Worm (Caenorhabditis elegans) whole organism, L1 larva: Measurements from ENCODE around the gene F35D2.1.

Experiments
- C04F5.9 ChIP-seq: sonication (generic microtip); optimal IDR thresholded peaks from 2 replicates; lab custom pipeline; 2016; ENCODE audit warnings: missing genetic modification characterization, missing compliant biosample characterization
- C34B4.2 ChIP-seq: sonication (generic microtip); optimal IDR thresholded peaks from 2 replicates; lab custom pipeline; 2017; ENCODE audit warnings: mild to moderate bottlenecking, missing genetic modification characterization, missing compliant biosample characterization
- F16B12.6 ChIP-seq: fragments of 150-350 bp; optimal IDR thresholded peaks from 2 replicates; lab custom pipeline; 2014; ENCODE audit warnings: missing biosample characterization, missing genetic modification characterization
- aly-2 ChIP-seq: fragments of 150-350 bp; optimal IDR thresholded peaks from 2 replicates; lab custom pipeline; 2014; ENCODE audit warnings: missing biosample characterization, missing genetic modification characterization
- blmp-1 ChIP-seq: fragments of 150-350 bp; optimal IDR thresholded peaks from 2 replicates; lab custom pipeline; 2014; ENCODE audit warnings: missing biosample characterization, missing genetic modification characterization
- ceh-90 ChIP-seq: sonication (generic microtip); optimal IDR thresholded peaks from 2 replicates; lab custom pipeline; 2016; ENCODE audit warnings: missing genetic modification characterization, missing compliant biosample characterization
- dpl-1 ChIP-seq, 3 experiments: fragments of 150-350 bp in 2 of 3; sonication (generic microtip) in 1 of 3; optimal IDR thresholded peaks; 2 replicates each; lab custom pipeline; 2014 to 2017; ENCODE audit warnings: missing biosample characterization in 3 of 3, missing genetic modification characterization in 3 of 3, missing genetic modification reagents in 3 of 3
- dsc-1 ChIP-seq: sonication (generic microtip); optimal IDR thresholded peaks from 2 replicates; lab custom pipeline; 2016; ENCODE audit warnings: mild to moderate bottlenecking, missing genetic modification characterization, missing compliant biosample characterization
- efl-1 ChIP-seq, 4 experiments: fragments of 150-350 bp; optimal IDR thresholded peaks in 3 of 4; peaks in 1 of 4; 1 replicate in 1 of 4; 2 replicates in 3 of 4; lab custom pipeline; 2014; ENCODE audit warnings: missing biosample characterization in 2 of 4, missing genetic modification characterization in 2 of 4, missing genetic modification reagents in 2 of 4
- elt-2 ChIP-seq: sonication (generic microtip); optimal IDR thresholded peaks from 2 replicates; lab custom pipeline; 2016; ENCODE audit warnings: missing genetic modification characterization, mild to moderate bottlenecking, inconsistent platforms, missing compliant biosample characterization, missing genetic modification reagents
- hlh-4 ChIP-seq: sonication (generic microtip); optimal IDR thresholded peaks from 2 replicates; lab custom pipeline; 2016; ENCODE audit warnings: mild to moderate bottlenecking, missing genetic modification characterization, missing compliant biosample characterization
- irx-1 ChIP-seq: sonication (generic microtip); optimal IDR thresholded peaks from 2 replicates; lab custom pipeline; 2016; ENCODE audit warnings: missing genetic modification characterization, missing compliant biosample characterization
- jun-1 ChIP-seq: fragments of 150-350 bp; optimal IDR thresholded peaks from 2 replicates; lab custom pipeline; 2014; ENCODE audit warnings: missing biosample characterization, missing genetic modification reagents, missing genetic modification characterization
- lin-14 ChIP-seq: fragments of 200-800 bp; sonication (Bioruptor generic); optimal IDR thresholded peaks from 2 replicates; lab custom pipeline; 2018; ENCODE audit warnings: mild to moderate bottlenecking, missing genetic modification characterization, moderate library complexity, missing compliant biosample characterization
- lin-35 ChIP-seq, 2 experiments: fragments of 150-350 bp; optimal IDR thresholded peaks; 2 replicates each; lab custom pipeline; 2014; ENCODE audit warnings: missing biosample characterization in 2 of 2, missing genetic modification characterization in 2 of 2, missing genetic modification reagents in 2 of 2
- lsy-2 ChIP-seq, 2 experiments: fragments of 150-350 bp; optimal IDR thresholded peaks; 2 replicates each; lab custom pipeline; 2014; ENCODE audit warnings: missing biosample characterization in 2 of 2, missing genetic modification characterization in 2 of 2
- mab-9 ChIP-seq: fragments of 200-800 bp; sonication (Bioruptor generic); IDR thresholded peaks from 2 replicates; pipeline ENCODE4 v1.3.6; 2022; ENCODE audit warnings: missing genetic modification reagents, missing genetic modification characterization, missing compliant biosample characterization
- mef-2 ChIP-seq: fragments of 150-350 bp; optimal IDR thresholded peaks from 2 replicates; lab custom pipeline; 2014; ENCODE audit warnings: missing biosample characterization, missing genetic modification characterization
- mep-1 ChIP-seq: fragments of 150-350 bp; optimal IDR thresholded peaks from 2 replicates; lab custom pipeline; 2014; ENCODE audit warnings: missing biosample characterization, missing genetic modification characterization
- nhr-11 ChIP-seq: fragments of 150-350 bp; optimal IDR thresholded peaks from 2 replicates; lab custom pipeline; 2014; ENCODE audit warnings: missing biosample characterization, missing genetic modification characterization
- nhr-47 ChIP-seq: sonication (generic microtip); optimal IDR thresholded peaks from 2 replicates; lab custom pipeline; 2016; ENCODE audit warnings: mild to moderate bottlenecking, missing genetic modification characterization, moderate library complexity, missing compliant biosample characterization
- nhr-85 ChIP-seq: sonication (generic microtip); peaks from one replicate; lab custom pipeline; 2016; ENCODE audit warnings: missing genetic modification characterization, inconsistent platforms, missing compliant biosample characterization
- pag-3 ChIP-seq: sonication (generic microtip); optimal IDR thresholded peaks from 2 replicates; lab custom pipeline; 2017; ENCODE audit warnings: missing genetic modification characterization, mild to moderate bottlenecking, missing compliant biosample characterization, antibody characterized with exemption, borderline replicate concordance; ENCODE audit not compliant: insufficient read depth
- pax-3 ChIP-seq: fragments of 200-800 bp; sonication (Bioruptor generic); optimal IDR thresholded peaks from 2 replicates; lab custom pipeline; 2018; ENCODE audit warnings: mild to moderate bottlenecking, missing genetic modification characterization, moderate library complexity, missing compliant biosample characterization
- pqm-1 ChIP-seq: sonication (generic microtip); optimal IDR thresholded peaks from 3 replicates; lab custom pipeline; 2017; ENCODE audit warnings: missing biosample characterization, missing genetic modification characterization
- rnt-1 ChIP-seq: sonication (generic microtip); optimal IDR thresholded peaks from 2 replicates; lab custom pipeline; 2016; ENCODE audit warnings: mild to moderate bottlenecking, missing genetic modification characterization, moderate library complexity, missing compliant biosample characterization
- skn-1 ChIP-seq: fragments of 150-350 bp; optimal IDR thresholded peaks from 2 replicates; lab custom pipeline; 2014; ENCODE audit warnings: missing biosample characterization, missing genetic modification characterization
- snu-23 ChIP-seq: sonication (generic microtip); optimal IDR thresholded peaks from 2 replicates; lab custom pipeline; 2016; ENCODE audit warnings: missing genetic modification characterization, missing compliant biosample characterization
- sptf-1 ChIP-seq: fragments of 150-350 bp; optimal IDR thresholded peaks from 2 replicates; lab custom pipeline; 2014; ENCODE audit warnings: missing biosample characterization, missing genetic modification characterization
- sup-37 ChIP-seq: fragments of 200-800 bp; sonication (Bioruptor generic); optimal IDR thresholded peaks from 2 replicates; lab custom pipeline; 2018; ENCODE audit warnings: mild to moderate bottlenecking, missing genetic modification characterization, missing compliant biosample characterization
- unc-130 ChIP-seq: fragments of 150-350 bp; optimal IDR thresholded peaks from 2 replicates; lab custom pipeline; 2017; ENCODE audit warnings: missing biosample characterization, missing genetic modification characterization, inconsistent platforms
- unc-30 ChIP-seq: sonication (generic microtip); optimal IDR thresholded peaks from 2 replicates; lab custom pipeline; 2017; ENCODE audit warnings: missing biosample characterization, missing genetic modification characterization
- unc-86 ChIP-seq: sonication (generic microtip); optimal IDR thresholded peaks from 2 replicates; lab custom pipeline; 2016; ENCODE audit warnings: missing genetic modification characterization, missing compliant biosample characterization

F35D2.1 gene

ce11 chrII:7598702-7599314, 23.1 kb downstream of the F35D2.1 start, which contains the start of gene pgam-5:
Gene pgam-5, minus strand, starts transcription at chrII:7598752.
- TF ChIP-seq dpl-1 (GFP tag; optimal IDR thresholded peaks at IDR 0.05; lab: Kevin White, UChicago) (peak in 2 of 3 experiments; percentile 52 to 59), ceh-90 (tag; lab: Kevin White, UChicago) (no peak), efl-1 (optimal IDR thresholded peaks at IDR 0.05; lab: Kevin White, UChicago) (peak in 1 of 2 experiments; percentile 7), efl-1 (GFP tag; optimal IDR thresholded peaks at IDR 0.05 in 1 of 2; lab: Kevin White, UChicago) (peak; percentile 47 to 95), snu-23 (peak; percentile 28), lin-35 (GFP tag; optimal IDR thresholded peaks at IDR 0.05; lab: Kevin White, UChicago) (peak; percentile 11 to 55), nhr-11 (no peak), F16B12.6 (tag; lab: Kevin White, UChicago) (peak; percentile 87)
- TF ChIP-seq, all 84 proteins: peak for 5

- TF ChIP-seq lsy-2 (tag; optimal IDR thresholded peaks at IDR 0.05; lab: Kevin White, UChicago) (no peak), unc-86 (tag; lab: Kevin White, UChicago) (no peak), F16B12.6 (tag; lab: Kevin White, UChicago) (no peak), pqm-1 (no peak), irx-1 (no peak)
These were observed 23.6 kb downstream of the F35D2.1 start, which contains the start of gene npp-21 for ce11 chrII:7599357-7599756. Gene npp-21, plus strand, starts transcription at chrII:7599657.

- TF ChIP-seq pax-3 (tag; lab: Kevin White, UChicago): no peak
- TF ChIP-seq C04F5.9: no peak
- peak; percentile 44 for TF ChIP-seq blmp-1 (tag; lab: Kevin White, UChicago)
- no peak for TF ChIP-seq mab-9
These were observed 29.6 kb downstream of the F35D2.1 start, which contains the start of gene osm-8 for ce11 chrII:7605306-7605705. Gene osm-8, minus strand, starts transcription at chrII:7605406.

- TF ChIP-seq mef-2 (no peak), lin-35 (GFP tag; optimal IDR thresholded peaks at IDR 0.05; lab: Kevin White, UChicago) (no peak), rnt-1 (no peak), unc-86 (tag; lab: Kevin White, UChicago) (no peak), lin-14 (GFP tag; lab: Kevin White, UChicago) (no peak), elt-2 (no peak), pag-3 (tag; lab: Kevin White, UChicago) (no peak), jun-1 (tag; lab: Kevin White, UChicago) (no peak), C04F5.9 (no peak), sup-37 (GFP tag; lab: Kevin White, UChicago) (no peak), mep-1 (no peak), unc-30 (no peak), nhr-85 (tag; lab: Kevin White, UChicago) (no peak), unc-130 (tag; lab: Kevin White, UChicago) (no peak), sptf-1 (tag; lab: Kevin White, UChicago) (no peak), nhr-47 (tag; lab: Kevin White, UChicago) (no peak), C34B4.2 (tag; lab: Kevin White, UChicago) (no peak), skn-1 (tag; lab: Kevin White, UChicago) (no peak), aly-2 (tag; lab: Kevin White, UChicago) (no peak)
These were observed 32.2 kb downstream of the F35D2.1 start, which contains the start of gene lips-17 for ce11 chrII:7607953-7608352. Gene lips-17, plus strand, starts transcription at chrII:7608253.

- TF ChIP-seq dsc-1 (tag; lab: Kevin White, UChicago) (peak; percentile 19), dpl-1 (GFP tag; optimal IDR thresholded peaks at IDR 0.05; lab: Kevin White, UChicago) (no peak), mab-9 (no peak), hlh-4 (tag; lab: Kevin White, UChicago) (no peak)
These were observed 37.6 kb downstream of the F35D2.1 start, which contains the start of the genes oig-4 and R07G3.7 for ce11 chrII:7613241-7613782. Gene oig-4, plus strand, starts transcription at chrII:7613541. Gene R07G3.7, minus strand, starts transcription at chrII:7613732.
